Fruit fly (Drosophila melanogaster) whole organism, embryonic: ENCODE results near the gene Cad89D.

Source experiments
- Bdp1 ChIP-seq: fragments of 200-800 bp; sonication (Bioruptor generic); optimal IDR thresholded peaks from 3 replicates; lab custom pipeline; 2016; ENCODE audit warnings: missing biosample characterization, missing genetic modification characterization
- CG10543 ChIP-seq: fragments of 200-800 bp; sonication (Bioruptor generic); optimal IDR thresholded peaks from 3 replicates; lab custom pipeline; 2017; ENCODE audit warnings: missing biosample characterization, mild to moderate bottlenecking, missing genetic modification characterization, moderate library complexity
- CG11085 ChIP-seq: fragments of 200-800 bp; sonication (Bioruptor generic); IDR thresholded peaks from 2 replicates; pipeline ENCODE4 v1.3.6; 2022; ENCODE audit warnings: missing biosample characterization, missing genetic modification characterization
- CG11456 ChIP-seq: fragments of 200-800 bp; sonication (Bioruptor generic); IDR thresholded peaks from 3 replicates; pipeline ENCODE4 v1.3.6; 2022; ENCODE audit warnings: missing biosample characterization, missing genetic modification characterization
- CG11695 ChIP-seq: fragments of 200-800 bp; sonication (Bioruptor generic); IDR thresholded peaks from 3 replicates; pipeline ENCODE4 v1.3.6; 2022; ENCODE audit warnings: missing biosample characterization, missing genetic modification characterization
- CG12219 ChIP-seq: fragments of 200-800 bp; sonication (Bioruptor generic); optimal IDR thresholded peaks from 3 replicates; lab custom pipeline; 2018; ENCODE audit warnings: missing biosample characterization, mild to moderate bottlenecking, missing genetic modification characterization
- CG16813 ChIP-seq: fragments of 200-800 bp; sonication (Bioruptor generic); IDR thresholded peaks from 3 replicates; pipeline ENCODE4 v1.3.6; 2022; ENCODE audit warnings: missing biosample characterization, missing genetic modification characterization; ENCODE audit not compliant: partially characterized antibody
- CG18476 ChIP-seq: fragments of 200-800 bp; sonication (Bioruptor generic); optimal IDR thresholded peaks from 2 replicates; lab custom pipeline; 2016; ENCODE audit warnings: missing biosample characterization, mild to moderate bottlenecking, missing genetic modification characterization
- CG2199 ChIP-seq: fragments of 200-800 bp; sonication (Bioruptor generic); IDR thresholded peaks from 3 replicates; pipeline ENCODE4 v1.3.6; 2022; ENCODE audit warnings: missing biosample characterization, missing genetic modification characterization
- CG3065 ChIP-seq: fragments of 200-800 bp; sonication (Bioruptor generic); optimal IDR thresholded peaks from 2 replicates; lab custom pipeline; 2016; ENCODE audit warnings: missing biosample characterization, missing genetic modification characterization
- CG31224 ChIP-seq: fragments of 200-800 bp; sonication (Bioruptor generic); IDR thresholded peaks from 2 replicates; pipeline ENCODE4 v1.3.6; 2022; ENCODE audit warnings: missing biosample characterization, missing genetic modification characterization
- CG34422 ChIP-seq: fragments of 200-800 bp; sonication (Bioruptor generic); IDR thresholded peaks from 3 replicates; pipeline ENCODE4 v1.3.6; 2022; ENCODE audit warnings: missing biosample characterization, missing genetic modification characterization
- CG6254 ChIP-seq: fragments of 200-800 bp; sonication (Bioruptor generic); optimal IDR thresholded peaks from 3 replicates; lab custom pipeline; 2017; ENCODE audit warnings: mild to moderate bottlenecking, missing biosample characterization, missing genetic modification reagents, missing genetic modification characterization
- CG8765 ChIP-seq: fragments of 200-800 bp; sonication (Bioruptor generic); IDR thresholded peaks from 2 replicates; pipeline ENCODE4 v1.3.6; 2022; ENCODE audit warnings: missing biosample characterization, missing genetic modification characterization
- CG9609 ChIP-seq: fragments of 200-800 bp; sonication (Bioruptor generic); optimal IDR thresholded peaks from 3 replicates; lab custom pipeline; 2016; ENCODE audit warnings: missing biosample characterization, missing genetic modification characterization
- CHES-1-like ChIP-seq: fragments of 200-800 bp; sonication (Bioruptor generic); optimal IDR thresholded peaks from 2 replicates; lab custom pipeline; 2016; ENCODE audit warnings: missing biosample characterization, missing genetic modification characterization
- Dbx ChIP-seq: fragments of 200-800 bp; sonication (Bioruptor generic); IDR thresholded peaks from 3 replicates; pipeline ENCODE4 v1.3.6; 2022; ENCODE audit warnings: missing biosample characterization, missing genetic modification characterization
- Deaf1 ChIP-seq: fragments of 200-800 bp; optimal IDR thresholded peaks from 3 replicates; lab custom pipeline; 2019; ENCODE audit warnings: missing biosample characterization, mild to moderate bottlenecking, missing genetic modification characterization, moderate library complexity
- E2f1 ChIP-seq: fragments of 200-800 bp; sonication (Bioruptor generic); IDR thresholded peaks from 2 replicates; pipeline ENCODE4 v1.3.6; 2022; ENCODE audit warnings: missing biosample characterization, missing genetic modification characterization
- E2f2 ChIP-seq: fragments of 200-800 bp; sonication (Bioruptor generic); IDR thresholded peaks from 2 replicates; pipeline ENCODE4 v1.3.6; 2022; ENCODE audit warnings: missing biosample characterization, missing genetic modification characterization
- HHEX ChIP-seq: fragments of 200-800 bp; sonication (Bioruptor generic); optimal IDR thresholded peaks from 3 replicates; lab custom pipeline; 2017; ENCODE audit warnings: missing biosample characterization, mild to moderate bottlenecking, missing genetic modification characterization, missing genetic modification reagents
- Hr51 ChIP-seq, 2 experiments: fragments of 200-800 bp; sonication (Bioruptor generic); optimal IDR thresholded peaks; 2 replicates in 1 of 2; 3 replicates in 1 of 2; lab custom pipeline; 2016 to 2018; ENCODE audit warnings: missing biosample characterization in 2 of 2, missing genetic modification characterization in 2 of 2, mild to moderate bottlenecking in 1 of 2, moderate library complexity in 1 of 2
- MESR4 ChIP-seq: fragments of 200-800 bp; sonication (Bioruptor generic); optimal IDR thresholded peaks from 2 replicates; lab custom pipeline; 2018; ENCODE audit warnings: missing biosample characterization, mild to moderate bottlenecking, missing genetic modification characterization, moderate library complexity
- Meics ChIP-seq: fragments of 200-800 bp; sonication (Bioruptor generic); optimal IDR thresholded peaks from 2 replicates; lab custom pipeline; 2017; ENCODE audit warnings: missing biosample characterization, mild to moderate bottlenecking, missing genetic modification characterization
- Opbp ChIP-seq: fragments of 200-800 bp; sonication (Bioruptor generic); IDR thresholded peaks from 3 replicates; pipeline ENCODE4 v1.3.6; 2022; ENCODE audit warnings: missing biosample characterization, missing genetic modification characterization; ENCODE audit not compliant: partially characterized antibody
- Pdp1 ChIP-seq, 2 experiments: fragments of 200-800 bp; sonication (Bioruptor generic); optimal IDR thresholded peaks; 3 replicates each; lab custom pipeline; 2016; ENCODE audit warnings: missing biosample characterization in 2 of 2, missing genetic modification characterization in 2 of 2, mild to moderate bottlenecking in 1 of 2, moderate library complexity in 1 of 2
- Ptx1 ChIP-seq: fragments of 200-800 bp; sonication (Bioruptor generic); IDR thresholded peaks from 2 replicates; pipeline ENCODE4 v1.3.6; 2022; ENCODE audit warnings: missing biosample characterization, missing genetic modification characterization
- Ravus ChIP-seq: fragments of 200-800 bp; sonication (Bioruptor generic); IDR thresholded peaks from 2 replicates; pipeline ENCODE4 v1.3.6; 2022; ENCODE audit warnings: missing biosample characterization, missing genetic modification characterization
- corto ChIP-seq: fragments of 200-800 bp; sonication (Bioruptor generic); optimal IDR thresholded peaks from 2 replicates; lab custom pipeline; 2016; ENCODE audit warnings: missing biosample characterization, mild to moderate bottlenecking, missing genetic modification characterization, moderate library complexity
- croc ChIP-seq: fragments of 200-800 bp; sonication (Bioruptor generic); conservative IDR thresholded peaks from 3 replicates; pipeline ENCODE4 v1.3.6; 2022; ENCODE audit warnings: missing biosample characterization, missing genetic modification characterization
- ewg ChIP-seq: fragments of 200-800 bp; sonication (Bioruptor generic); optimal IDR thresholded peaks from 3 replicates; lab custom pipeline; 2017; ENCODE audit warnings: mild to moderate bottlenecking, missing biosample characterization, missing genetic modification reagents, missing genetic modification characterization
- ham ChIP-seq: fragments of 200-800 bp; sonication (Bioruptor generic); IDR thresholded peaks from 2 replicates; pipeline ENCODE4 v1.3.6; 2022; ENCODE audit warnings: missing biosample characterization, missing genetic modification characterization
- inv ChIP-seq: fragments of 200-800 bp; sonication (Bioruptor generic); IDR thresholded peaks from 2 replicates; pipeline ENCODE4 v1.3.6; 2022; ENCODE audit warnings: missing biosample characterization, missing genetic modification characterization; ENCODE audit not compliant: partially characterized antibody
- knrl ChIP-seq: fragments of 200-800 bp; sonication (Bioruptor generic); IDR thresholded peaks from 3 replicates; pipeline ENCODE4 v1.3.6; 2022; ENCODE audit warnings: missing biosample characterization, missing genetic modification characterization; ENCODE audit not compliant: partially characterized antibody
- lbe ChIP-seq: fragments of 200-800 bp; sonication (Bioruptor generic); optimal IDR thresholded peaks from 2 replicates; lab custom pipeline; 2016; ENCODE audit warnings: missing biosample characterization, mild to moderate bottlenecking, missing genetic modification characterization
- lola ChIP-seq, 3 experiments: fragments of >200 bp in 2 of 3; fragments of 200-800 bp in 1 of 3; sonication (Bioruptor generic) in 1 of 3; optimal IDR thresholded peaks; 2 replicates each; lab custom pipeline; 2017 to 2019; ENCODE audit warnings: missing biosample characterization in 3 of 3, missing genetic modification characterization in 3 of 3, mild to moderate bottlenecking in 1 of 3, moderate library complexity in 1 of 3
- lov ChIP-seq, 2 experiments: fragments of 200-800 bp in 1 of 2; fragments of >200 bp in 1 of 2; sonication (Bioruptor generic) in 1 of 2; IDR thresholded peaks in 1 of 2; optimal IDR thresholded peaks in 1 of 2; 2 replicates in 1 of 2; 3 replicates in 1 of 2; pipeline versions ENCODE4 v1.3.6 to Lab custom; 2017 to 2022; ENCODE audit warnings: missing biosample characterization in 1 of 2, missing genetic modification characterization in 1 of 2
- peb ChIP-seq: fragments of 200-800 bp; sonication (Bioruptor generic); IDR thresholded peaks from 2 replicates; pipeline ENCODE4 v1.3.6; 2022; ENCODE audit warnings: missing biosample characterization, missing genetic modification characterization
- schlank ChIP-seq: fragments of 200-800 bp; sonication (Bioruptor generic); optimal IDR thresholded peaks from 2 replicates; lab custom pipeline; 2018; ENCODE audit warnings: missing biosample characterization, mild to moderate bottlenecking, missing genetic modification characterization
- zfh2 ChIP-seq: fragments of 200-800 bp; sonication (Bioruptor generic); optimal IDR thresholded peaks from 2 replicates; lab custom pipeline; 2016; ENCODE audit warnings: missing biosample characterization, missing genetic modification characterization

Cad89D gene

dm6 chr3R:16476472-16476871, 18.8 kb downstream of the Cad89D start (continued):
- TF ChIP-seq Meics (GFP tag; lab: Kevin White, UChicago) (peak; percentile 50), CG12219 (GFP tag; lab: Kevin White, UChicago) (peak; percentile 11), Pdp1 (GFP tag; optimal IDR thresholded peaks at IDR 0.05; lab: Kevin White, UChicago) (no peak), zfh2 (GFP tag; lab: Kevin White, UChicago) (no peak), CG34422 (GFP tag; lab: Robert Waterston, UW) (no peak), CG11085 (no peak), lbe (GFP tag; lab: Kevin White, UChicago) (no peak), lov (optimal IDR thresholded peaks at IDR 0.05; lab: Kevin White, UChicago) (no peak), lov (GFP tag; IDR thresholded peaks at IDR 0.05; lab: Robert Waterston, UW) (no peak), CG8765 (GFP tag; lab: Robert Waterston, UW) (no peak), peb (GFP tag; lab: Robert Waterston, UW) (no peak), Hr51 (GFP tag; optimal IDR thresholded peaks at IDR 0.05; lab: Kevin White, UChicago) (peak in 1 of 2 experiments; percentile 37), E2f1 (GFP tag; lab: Robert Waterston, UW) (no peak), ewg (no peak), HHEX (GFP tag; lab: Kevin White, UChicago) (peak; percentile 0), CG11695 (GFP tag; lab: Robert Waterston, UW) (0 out of 3 replicates have a peak, but pooled peaks have one; percentile 16), CHES-1-like (no peak), CG10543 (GFP tag; lab: Kevin White, UChicago) (peak; percentile 45), Dbx (GFP tag; lab: Robert Waterston, UW) (no peak), ham (GFP tag; lab: Robert Waterston, UW) (no peak), CG9609 (GFP tag; lab: Kevin White, UChicago) (no peak), schlank (no peak), CG31224 (GFP tag; lab: Robert Waterston, UW) (no peak), CG3065 (GFP tag; lab: Kevin White, UChicago) (no peak), Ravus (GFP tag; lab: Robert Waterston, UW) (no peak), croc (no peak)

dm6 chr3R:16472301-16472700, 22.9 kb downstream of the Cad89D start, which contains the start of gene Gyc89Da:
Gene Gyc89Da (plus strand): TSS chr3R:16472601.
- TF ChIP-seq knrl (no peak), Opbp (GFP tag; lab: Robert Waterston, UW) (no peak), Deaf1 (peak; percentile 15), lola (GFP tag; optimal IDR thresholded peaks at IDR 0.05; lab: Kevin White, UChicago) (no peak), CG18476 (no peak), inv (GFP tag; lab: Robert Waterston, UW) (no peak), Bdp1 (GFP tag; lab: Kevin White, UChicago) (no peak), corto (GFP tag; lab: Kevin White, UChicago) (no peak), E2f2 (GFP tag; lab: Robert Waterston, UW) (no peak), CG6254 (no peak), Ptx1 (no peak), CG16813 (GFP tag; lab: Robert Waterston, UW) (no peak), MESR4 (GFP tag; lab: Kevin White, UChicago) (no peak), CG2199 (GFP tag; lab: Robert Waterston, UW) (no peak), CG11456 (GFP tag; lab: Robert Waterston, UW) (0 out of 3 replicates have a peak, but pooled peaks have one; percentile 30)
- TF ChIP-seq, all 482 proteins: peak for 2
